Fruit fly (Drosophila melanogaster) whole organism, prepupa: ENCODE results near the gene Gr77a.

Source experiments
- Blimp-1 ChIP-seq: fragments of 200-800 bp; sonication (Bioruptor generic); optimal IDR thresholded peaks from 3 replicates; lab custom pipeline; 2017; ENCODE audit warnings: missing biosample characterization, missing genetic modification characterization, mild to moderate bottlenecking, moderate library complexity, missing genetic modification reagents
- CG10669 ChIP-seq: fragments of 200-800 bp; sonication (Bioruptor generic); optimal IDR thresholded peaks from 3 replicates; lab custom pipeline; 2018; ENCODE audit warnings: missing biosample characterization, mild to moderate bottlenecking, missing genetic modification characterization, moderate library complexity
- CG11902 ChIP-seq: fragments of 200-800 bp; sonication (Bioruptor generic); optimal IDR thresholded peaks from 3 replicates; lab custom pipeline; 2016; ENCODE audit warnings: missing biosample characterization, missing genetic modification characterization
- CG15336 ChIP-seq: fragments of 200-800 bp; sonication (Bioruptor generic); IDR thresholded peaks from 2 replicates; pipeline ENCODE4 v1.3.6; 2022; ENCODE audit warnings: missing biosample characterization, missing genetic modification characterization
- CG16779 ChIP-seq: fragments of 200-800 bp; sonication (Bioruptor generic); optimal IDR thresholded peaks from 3 replicates; lab custom pipeline; 2017; ENCODE audit warnings: missing biosample characterization, mild to moderate bottlenecking, missing genetic modification characterization
- CG32006 ChIP-seq: fragments of 200-800 bp; sonication (Bioruptor generic); optimal IDR thresholded peaks from 3 replicates; lab custom pipeline; 2017; ENCODE audit warnings: missing biosample characterization, mild to moderate bottlenecking, missing genetic modification characterization
- CG34406 ChIP-seq: fragments of 200-800 bp; sonication (Bioruptor generic); optimal IDR thresholded peaks from 3 replicates; lab custom pipeline; 2016; ENCODE audit warnings: missing biosample characterization, missing genetic modification characterization
- CG3919 ChIP-seq: fragments of 200-800 bp; sonication (Bioruptor generic); optimal IDR thresholded peaks from 3 replicates; lab custom pipeline; 2016; ENCODE audit warnings: missing biosample characterization, missing genetic modification characterization
- CG6792 ChIP-seq: fragments of 200-800 bp; sonication (Bioruptor generic); optimal IDR thresholded peaks from 3 replicates; lab custom pipeline; 2016; ENCODE audit warnings: missing biosample characterization, missing genetic modification characterization
- CG6808 ChIP-seq: fragments of 200-800 bp; sonication (Bioruptor generic); optimal IDR thresholded peaks from 3 replicates; lab custom pipeline; 2017; ENCODE audit warnings: missing biosample characterization, missing genetic modification characterization, mild to moderate bottlenecking, moderate library complexity, missing genetic modification reagents
- CG7368 ChIP-seq: fragments of 200-800 bp; sonication (Bioruptor generic); optimal IDR thresholded peaks from 3 replicates; lab custom pipeline; 2016; ENCODE audit warnings: missing biosample characterization, missing genetic modification characterization
- CG8632 ChIP-seq: fragments of 200-800 bp; sonication (Bioruptor generic); optimal IDR thresholded peaks from 3 replicates; lab custom pipeline; 2016; ENCODE audit warnings: missing biosample characterization, missing genetic modification characterization
- CG9139 ChIP-seq: fragments of 200-800 bp; sonication (Bioruptor generic); optimal IDR thresholded peaks from 3 replicates; lab custom pipeline; 2017; ENCODE audit warnings: missing biosample characterization, mild to moderate bottlenecking, missing genetic modification characterization
- Eip78C ChIP-seq: fragments of 200-800 bp; sonication (Bioruptor generic); peaks from one replicate; lab custom pipeline; 2016; ENCODE audit warnings: missing biosample characterization, missing genetic modification characterization
- Ets96B ChIP-seq: fragments of 200-800 bp; optimal IDR thresholded peaks from 2 replicates; lab custom pipeline; 2019; ENCODE audit warnings: missing biosample characterization, mild to moderate bottlenecking, missing genetic modification characterization, moderate library complexity
- Gug ChIP-seq: fragments of 200-800 bp; sonication (Bioruptor generic); IDR thresholded peaks from 2 replicates; pipeline ENCODE4 v1.3.6; 2022; ENCODE audit warnings: missing biosample characterization, missing genetic modification characterization
- Hr38 ChIP-seq: sonication (Bioruptor generic); optimal IDR thresholded peaks from 2 replicates; lab custom pipeline; 2016; ENCODE audit warnings: missing biosample characterization, missing genetic modification characterization
- Hr39 ChIP-seq: fragments of 200-800 bp; sonication (Bioruptor generic); optimal IDR thresholded peaks from 2 replicates; lab custom pipeline; 2016; ENCODE audit warnings: missing biosample characterization, missing genetic modification characterization
- Hr4 ChIP-seq: fragments of 200-800 bp; sonication (Bioruptor generic); optimal IDR thresholded peaks from 3 replicates; lab custom pipeline; 2016; ENCODE audit warnings: missing biosample characterization, missing genetic modification characterization
- Lpt ChIP-seq: fragments of 200-800 bp; sonication (Bioruptor generic); optimal IDR thresholded peaks from 3 replicates; lab custom pipeline; 2016; ENCODE audit warnings: missing biosample characterization, missing genetic modification characterization
- Met ChIP-seq: fragments of 200-800 bp; sonication (Bioruptor generic); optimal IDR thresholded peaks from 3 replicates; lab custom pipeline; 2016; ENCODE audit warnings: missing biosample characterization, missing genetic modification characterization
- OdsH ChIP-seq: fragments of 200-800 bp; sonication (Bioruptor generic); optimal IDR thresholded peaks from 3 replicates; lab custom pipeline; 2016; ENCODE audit warnings: missing biosample characterization, missing genetic modification characterization
- Smox ChIP-seq: fragments of 200-800 bp; sonication (Bioruptor generic); optimal IDR thresholded peaks from 3 replicates; lab custom pipeline; 2016; ENCODE audit warnings: missing biosample characterization, missing genetic modification characterization
- Sox102F ChIP-seq: fragments of 200-800 bp; sonication (Bioruptor generic); optimal IDR thresholded peaks from 2 replicates; lab custom pipeline; 2016; ENCODE audit warnings: missing biosample characterization, mild to moderate bottlenecking, missing genetic modification characterization
- Sox14 ChIP-seq: fragments of 200-800 bp; sonication (Bioruptor generic); optimal IDR thresholded peaks from 3 replicates; lab custom pipeline; 2016; ENCODE audit warnings: missing biosample characterization, missing genetic modification characterization
- achi ChIP-seq: fragments of 200-800 bp; sonication (Bioruptor generic); optimal IDR thresholded peaks from 3 replicates; lab custom pipeline; 2016; ENCODE audit warnings: missing biosample characterization, missing genetic modification characterization
- dac ChIP-seq: fragments of 200-800 bp; sonication (Bioruptor generic); optimal IDR thresholded peaks from 2 replicates; lab custom pipeline; 2017; ENCODE audit warnings: missing biosample characterization, mild to moderate bottlenecking, missing genetic modification characterization
- dsx ChIP-seq: fragments of 200-800 bp; optimal IDR thresholded peaks from 3 replicates; lab custom pipeline; 2019; ENCODE audit warnings: missing biosample characterization, mild to moderate bottlenecking, missing genetic modification characterization, moderate library complexity; ENCODE audit not compliant: poor library complexity, severe bottlenecking
- eg ChIP-seq: fragments of 200-800 bp; sonication (Bioruptor generic); IDR thresholded peaks from 3 replicates; pipeline ENCODE4 v1.3.6; 2022; ENCODE audit warnings: missing biosample characterization, missing genetic modification characterization
- esn ChIP-seq: fragments of 200-800 bp; sonication (Bioruptor generic); optimal IDR thresholded peaks from 2 replicates; lab custom pipeline; 2016; ENCODE audit warnings: missing biosample characterization, mild to moderate bottlenecking, missing genetic modification characterization, moderate library complexity
- fd59A ChIP-seq: fragments of 200-800 bp; sonication (Bioruptor generic); optimal IDR thresholded peaks from 2 replicates; lab custom pipeline; 2017; ENCODE audit warnings: missing biosample characterization, mild to moderate bottlenecking, missing genetic modification characterization, missing genetic modification reagents
- fd85E ChIP-seq: fragments of 200-800 bp; sonication (Bioruptor generic); optimal IDR thresholded peaks from 3 replicates; lab custom pipeline; 2016; ENCODE audit warnings: missing biosample characterization, missing genetic modification characterization
- fkh ChIP-seq: fragments of 200-800 bp; sonication (Bioruptor generic); optimal IDR thresholded peaks from 3 replicates; lab custom pipeline; 2017; ENCODE audit warnings: missing biosample characterization, mild to moderate bottlenecking, missing genetic modification characterization, moderate library complexity
- lz ChIP-seq: fragments of 200-800 bp; sonication (Bioruptor generic); optimal IDR thresholded peaks from 3 replicates; lab custom pipeline; 2016; ENCODE audit warnings: missing biosample characterization, missing genetic modification characterization
- net ChIP-seq: fragments of 200-800 bp; sonication (Bioruptor generic); optimal IDR thresholded peaks from 3 replicates; lab custom pipeline; 2016; ENCODE audit warnings: missing biosample characterization, missing genetic modification characterization
- pdm3 ChIP-seq: fragments of 200-800 bp; sonication (Bioruptor generic); optimal IDR thresholded peaks from 3 replicates; lab custom pipeline; 2016; ENCODE audit warnings: missing biosample characterization, missing genetic modification characterization
- salr ChIP-seq, 2 experiments: fragments of 200-800 bp; sonication (Bioruptor generic); optimal IDR thresholded peaks; 3 replicates each; lab custom pipeline; 2016 to 2018; ENCODE audit warnings: missing biosample characterization in 2 of 2, missing genetic modification characterization in 2 of 2, mild to moderate bottlenecking in 1 of 2
- ss ChIP-seq, 2 experiments: fragments of 200-800 bp; sonication (Bioruptor generic); optimal IDR thresholded peaks; 2 replicates in 1 of 2; 3 replicates in 1 of 2; lab custom pipeline; 2017 to 2018; ENCODE audit warnings: mild to moderate bottlenecking in 2 of 2, missing biosample characterization in 2 of 2, missing genetic modification characterization in 2 of 2, moderate library complexity in 1 of 2
- svp ChIP-seq: fragments of 200-800 bp; sonication (Bioruptor generic); peaks from one replicate; lab custom pipeline; 2016; ENCODE audit warnings: missing biosample characterization, missing genetic modification characterization
- topi ChIP-seq: fragments of 200-800 bp; sonication (Bioruptor generic); optimal IDR thresholded peaks from 3 replicates; lab custom pipeline; 2016; ENCODE audit warnings: missing biosample characterization, missing genetic modification characterization

Gene Gr77a

DNA sequence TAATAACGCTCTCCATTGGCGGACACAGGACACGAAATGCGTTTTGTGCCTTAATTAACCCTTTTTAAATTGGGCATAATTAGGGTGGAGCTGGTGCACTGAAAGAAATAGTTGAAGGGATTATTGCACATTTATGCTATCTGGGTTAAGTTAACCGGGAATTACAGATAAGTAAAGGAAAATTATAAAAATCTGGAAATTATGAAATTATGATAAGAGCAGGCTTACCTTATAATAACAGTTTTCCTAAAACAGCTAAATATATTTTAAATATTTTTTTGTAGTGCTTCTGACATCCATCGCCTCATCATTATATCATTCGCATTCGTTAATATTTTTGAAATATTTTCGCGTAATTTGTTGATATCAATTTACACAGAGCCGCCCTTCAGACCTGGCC, 32.0 kb downstream of the Gr77a start:
- TF ChIP-seq CG7368 (GFP tag; lab: Kevin White, UChicago) = no peak
- no peak for TF ChIP-seq fd59A (GFP tag; lab: Kevin White, UChicago)
- peak; percentile 77 for TF ChIP-seq Eip78C (GFP tag; lab: Kevin White, UChicago)
- no peak for TF ChIP-seq CG15336 (GFP tag; lab: Robert Waterston, UW)
- TF ChIP-seq fkh = no peak
- no peak for TF ChIP-seq pdm3
- TF ChIP-seq ss (GFP tag; optimal IDR thresholded peaks at IDR 0.05; lab: Kevin White, UChicago) = no peak
- TF ChIP-seq Ets96B (tag; lab: Kevin White, UChicago) = no peak
- TF ChIP-seq esn = peak; percentile 3
- TF ChIP-seq svp (GFP tag; lab: Kevin White, UChicago) = peak; percentile 55
- no peak for TF ChIP-seq achi
- no peak for TF ChIP-seq net (GFP tag; lab: Kevin White, UChicago)
- peak; percentile 11 for TF ChIP-seq Met (GFP tag; lab: Kevin White, UChicago)
- TF ChIP-seq CG16779 = no peak
- no peak for TF ChIP-seq Hr38 (GFP tag; lab: Kevin White, UChicago)
- no peak for TF ChIP-seq CG3919 (GFP tag; lab: Kevin White, UChicago)
- peak; percentile 12 for TF ChIP-seq topi (GFP tag; lab: Kevin White, UChicago)
- TF ChIP-seq CG32006 (GFP tag; lab: Kevin White, UChicago) = no peak
- no peak for TF ChIP-seq Hr4 (GFP tag; lab: Kevin White, UChicago)
- peak; percentile 5 for TF ChIP-seq Sox102F (GFP tag; lab: Kevin White, UChicago)
- peak; percentile 19 for TF ChIP-seq Smox (GFP tag; lab: Kevin White, UChicago)
- TF ChIP-seq, all 60 proteins: peak for 7

- TF ChIP-seq CG34406 (GFP tag; lab: Kevin White, UChicago) = no peak
- TF ChIP-seq CG6792 (GFP tag; lab: Kevin White, UChicago) = no peak
- TF ChIP-seq svp (GFP tag; lab: Kevin White, UChicago) = peak; percentile 55
- TF ChIP-seq fd59A (GFP tag; lab: Kevin White, UChicago) = no peak
Measured at dm6 chr3L:20700660-20701059, 38.6 kb downstream of the Gr77a start.

DNA sequence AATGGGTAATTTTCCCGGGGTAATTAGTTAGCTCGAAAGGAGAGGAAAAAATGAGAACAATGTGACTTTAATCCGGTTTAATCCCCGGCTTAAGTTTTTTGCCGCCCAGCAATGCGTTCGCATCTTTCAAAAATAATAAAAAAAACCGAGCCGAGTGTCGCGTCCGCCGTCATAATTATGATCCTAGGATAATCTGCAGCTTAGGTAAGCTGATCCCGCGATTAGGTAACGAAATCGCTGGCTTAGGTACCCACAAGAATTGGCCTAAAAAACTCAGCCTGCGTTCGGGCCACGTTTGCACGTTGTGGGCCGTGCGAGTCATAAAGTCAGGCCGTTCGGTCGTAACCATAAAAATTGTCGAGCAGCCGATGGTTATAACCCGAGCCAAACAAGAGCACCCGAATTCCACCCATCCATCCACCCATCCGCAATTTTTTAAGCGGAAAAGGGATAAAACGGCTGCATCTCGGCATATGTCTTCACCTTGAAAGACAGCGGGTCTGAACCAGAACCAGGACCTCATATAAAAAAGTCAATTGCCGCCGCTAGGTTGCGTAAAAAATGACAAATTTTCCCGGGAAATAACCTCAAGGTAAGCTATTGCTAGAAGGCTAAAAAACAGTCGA, 42.0 kb downstream of the Gr77a start:
- TF ChIP-seq pdm3 = no peak
- TF ChIP-seq fd85E (GFP tag; lab: Kevin White, UChicago) = no peak
- no peak for TF ChIP-seq Sox14 (GFP tag; lab: Kevin White, UChicago)
- no peak for TF ChIP-seq CG10669
- TF ChIP-seq dac (GFP tag; lab: Kevin White, UChicago) = no peak
- TF ChIP-seq net (GFP tag; lab: Kevin White, UChicago) = no peak
- no peak for TF ChIP-seq Hr39 (GFP tag; lab: Kevin White, UChicago)
- no peak for TF ChIP-seq achi
- TF ChIP-seq CG9139 (GFP tag; lab: Kevin White, UChicago) = no peak
- no peak for TF ChIP-seq CG34406 (GFP tag; lab: Kevin White, UChicago)
- TF ChIP-seq OdsH (GFP tag; lab: Kevin White, UChicago) = no peak
- TF ChIP-seq dsx = no peak
- TF ChIP-seq CG7368 (GFP tag; lab: Kevin White, UChicago) = no peak
- TF ChIP-seq Hr38 (GFP tag; lab: Kevin White, UChicago) = no peak
- TF ChIP-seq CG11902 (GFP tag; lab: Kevin White, UChicago) = no peak
- TF ChIP-seq ss (GFP tag; optimal IDR thresholded peaks at IDR 0.05; lab: Kevin White, UChicago) = no peak
- no peak for TF ChIP-seq eg (GFP tag; lab: Robert Waterston, UW)
- no peak for TF ChIP-seq CG8632 (GFP tag; lab: Kevin White, UChicago)
- TF ChIP-seq, all 60 proteins: peak for 0

- TF ChIP-seq salr (GFP tag; optimal IDR thresholded peaks at IDR 0.05; lab: Kevin White, UChicago) (no peak), fd85E (GFP tag; lab: Kevin White, UChicago) (no peak), CG8632 (GFP tag; lab: Kevin White, UChicago) (no peak), lz (GFP tag; lab: Kevin White, UChicago) (no peak), Gug (GFP tag; lab: Robert Waterston, UW) (no peak), dsx (no peak), Blimp-1 (GFP tag; lab: Kevin White, UChicago) (no peak), CG6808 (GFP tag; lab: Kevin White, UChicago) (no peak), Lpt (no peak), CG32006 (GFP tag; lab: Kevin White, UChicago) (no peak)
Measured at dm6 chr3L:20696494-20696893, 42.7 kb downstream of the Gr77a start.
